Worm (Caenorhabditis elegans) whole organism, L4 larva: ENCODE results near the gene hpo-31.

Source experiments
- T26A8.4 ChIP-seq: fragments of 200-800 bp; sonication (Bioruptor generic); IDR thresholded peaks from 2 replicates; pipeline ENCODE4 v1.3.6; 2022; ENCODE audit warnings: missing genetic modification characterization, missing compliant biosample characterization
- fos-1 ChIP-seq: fragments of 150-350 bp; optimal IDR thresholded peaks from 2 replicates; lab custom pipeline; 2014; ENCODE audit warnings: missing biosample characterization, missing genetic modification characterization
- hlh-30 ChIP-seq: sonication (generic microtip); optimal IDR thresholded peaks from 2 replicates; lab custom pipeline; 2017; ENCODE audit warnings: antibody characterized with exemption, mild to moderate bottlenecking, missing genetic modification characterization, missing compliant biosample characterization; ENCODE audit not compliant: insufficient read depth
- jun-1 ChIP-seq: fragments of 150-350 bp; optimal IDR thresholded peaks from 2 replicates; lab custom pipeline; 2014; ENCODE audit warnings: missing biosample characterization, missing genetic modification reagents, missing genetic modification characterization
- lin-38 ChIP-seq: fragments of 200-800 bp; sonication (Bioruptor generic); IDR thresholded peaks from 2 replicates; pipeline ENCODE4 v1.3.6; 2022; ENCODE audit warnings: missing genetic modification reagents, missing genetic modification characterization, missing compliant biosample characterization
- nhr-25 ChIP-seq: sonication (generic microtip); optimal IDR thresholded peaks from 2 replicates; lab custom pipeline; 2017; ENCODE audit warnings: missing genetic modification characterization, mild to moderate bottlenecking, missing compliant biosample characterization, antibody characterized with exemption, moderate library complexity, borderline replicate concordance; ENCODE audit not compliant: insufficient read depth
- unc-130 ChIP-seq: sonication (generic microtip); optimal IDR thresholded peaks from 2 replicates; lab custom pipeline; 2016; ENCODE audit warnings: missing genetic modification reagents, missing genetic modification characterization, missing compliant biosample characterization
- zag-1 ChIP-seq: fragments of 150-350 bp; optimal IDR thresholded peaks from 2 replicates; lab custom pipeline; 2014; ENCODE audit warnings: missing biosample characterization, missing genetic modification characterization

- TF ChIP-seq fos-1 (tag; lab: Kevin White, UChicago) = no peak
- TF ChIP-seq unc-130 (GFP tag; lab: Kevin White, UChicago) = no peak
- no peak for TF ChIP-seq nhr-25 (tag; lab: Kevin White, UChicago)
- no peak for TF ChIP-seq T26A8.4
- no peak for TF ChIP-seq jun-1
- no peak for TF ChIP-seq hlh-30 (tag; lab: Kevin White, UChicago)
- no peak for TF ChIP-seq zag-1
- no peak for TF ChIP-seq lin-38
Measured at ce11 chrV:13827920-13828319, 5.1 kb downstream of the hpo-31 start, which contains the start of gene nrf-5.
